Worm (Caenorhabditis elegans) whole organism, L1 larva: ENCODE results near the gene gst-22.

Source experiments
- lin-13 ChIP-seq: fragments of 150-350 bp; optimal IDR thresholded peaks from 2 replicates; lab custom pipeline; 2014; ENCODE audit warnings: missing biosample characterization, missing genetic modification reagents, missing genetic modification characterization
- lin-15B ChIP-seq: fragments of 150-350 bp; sonication (generic microtip); optimal IDR thresholded peaks from 3 replicates; lab custom pipeline; 2014; ENCODE audit warnings: missing biosample characterization, missing genetic modification characterization
- lsy-2 ChIP-seq, 2 experiments: fragments of 150-350 bp; optimal IDR thresholded peaks; 2 replicates each; lab custom pipeline; 2014; ENCODE audit warnings: missing biosample characterization in 2 of 2, missing genetic modification characterization in 2 of 2
- mep-1 ChIP-seq: fragments of 150-350 bp; optimal IDR thresholded peaks from 2 replicates; lab custom pipeline; 2014; ENCODE audit warnings: missing biosample characterization, missing genetic modification characterization
- nhr-28 ChIP-seq: fragments of 150-350 bp; optimal IDR thresholded peaks from 2 replicates; lab custom pipeline; 2014; ENCODE audit warnings: missing biosample characterization, missing genetic modification characterization
- nhr-90 ChIP-seq: sonication (generic microtip); optimal IDR thresholded peaks from 2 replicates; lab custom pipeline; 2016; ENCODE audit warnings: mild to moderate bottlenecking, missing genetic modification characterization, missing compliant biosample characterization; ENCODE audit not compliant: poor library complexity
- unc-62 ChIP-seq: fragments of 150-350 bp; optimal IDR thresholded peaks from 2 replicates; lab custom pipeline; 2014; ENCODE audit warnings: missing biosample characterization, missing genetic modification reagents, missing genetic modification characterization
- zip-4 ChIP-seq: fragments of 200-800 bp; sonication (Bioruptor generic); optimal IDR thresholded peaks from 2 replicates; lab custom pipeline; 2018; ENCODE audit warnings: mild to moderate bottlenecking, missing genetic modification characterization, moderate library complexity, missing compliant biosample characterization
- ztf-11 ChIP-seq, 2 experiments: sonication (generic microtip); optimal IDR thresholded peaks; 2 replicates each; lab custom pipeline; 2016 to 2017; ENCODE audit warnings: missing genetic modification characterization in 2 of 2, missing biosample characterization in 1 of 2, missing compliant biosample characterization in 1 of 2

- TF ChIP-seq mep-1 (no peak), lin-13 (no peak), lin-15B (tag; lab: Kevin White, UChicago) (no peak), unc-62 (no peak), zip-4 (GFP tag; lab: Kevin White, UChicago) (no peak), lsy-2 (tag; optimal IDR thresholded peaks at IDR 0.05; lab: Kevin White, UChicago) (no peak), nhr-90 (tag; lab: Kevin White, UChicago) (no peak), nhr-28 (tag; lab: Kevin White, UChicago) (no peak), ztf-11 (tag; optimal IDR thresholded peaks at IDR 0.05; lab: Kevin White, UChicago) (no peak)
Measured at ce11 chrV:16220020-16220419, 12.1 kb downstream of the gst-22 start.
